Fruit fly (Drosophila melanogaster) whole organism, embryonic: ENCODE measurements around the gene HP1b.
A peak's percentile ranks its signal among the peaks of the same experiment; 100 is the strongest.

ENCODE experiments used
- Atf3 ChIP-seq: fragments of 200-800 bp; sonication (Bioruptor generic); optimal IDR thresholded peaks from 3 replicates; lab custom pipeline; 2016; ENCODE audit warnings: missing biosample characterization, missing genetic modification characterization
- Bgb ChIP-seq: fragments of 200-800 bp; sonication (Bioruptor generic); IDR thresholded peaks from 2 replicates; pipeline ENCODE4 v1.3.6; 2022; ENCODE audit warnings: missing biosample characterization, missing genetic modification characterization; ENCODE audit not compliant: partially characterized antibody
- Blimp-1 ChIP-seq: fragments of 200-800 bp; sonication (Bioruptor generic); optimal IDR thresholded peaks from 3 replicates; lab custom pipeline; 2018; ENCODE audit warnings: missing biosample characterization, missing genetic modification characterization, mild to moderate bottlenecking, moderate library complexity, missing genetic modification reagents
- CG10979 ChIP-seq: fragments of 200-800 bp; sonication (Bioruptor generic); optimal IDR thresholded peaks from 2 replicates; lab custom pipeline; 2018; ENCODE audit warnings: missing biosample characterization, mild to moderate bottlenecking, missing genetic modification characterization, moderate library complexity
- CG11504 ChIP-seq: fragments of 200-800 bp; sonication (Bioruptor generic); optimal IDR thresholded peaks from 3 replicates; lab custom pipeline; 2019; ENCODE audit warnings: missing biosample characterization, mild to moderate bottlenecking, missing genetic modification characterization, moderate library complexity
- CG12391 ChIP-seq: fragments of 200-800 bp; sonication (Bioruptor generic); optimal IDR thresholded peaks from 3 replicates; lab custom pipeline; 2018; ENCODE audit warnings: missing biosample characterization, mild to moderate bottlenecking, missing genetic modification characterization, moderate library complexity
- CG13424 ChIP-seq: fragments of 200-800 bp; sonication (Bioruptor generic); optimal IDR thresholded peaks from 2 replicates; lab custom pipeline; 2019; ENCODE audit warnings: missing biosample characterization, mild to moderate bottlenecking, missing genetic modification characterization, moderate library complexity
- CG14441 ChIP-seq: fragments of 200-800 bp; sonication (Bioruptor generic); IDR thresholded peaks from 2 replicates; pipeline ENCODE4 v1.3.6; 2022; ENCODE audit warnings: missing biosample characterization, missing genetic modification characterization
- CG15269 ChIP-seq: fragments of 200-800 bp; sonication (Bioruptor generic); optimal IDR thresholded peaks from 2 replicates; lab custom pipeline; 2018; ENCODE audit warnings: missing biosample characterization, mild to moderate bottlenecking, missing genetic modification characterization, moderate library complexity
- CG2129 ChIP-seq: fragments of 200-800 bp; sonication (Bioruptor generic); IDR thresholded peaks from 2 replicates; pipeline ENCODE4 v1.3.6; 2022; ENCODE audit warnings: missing biosample characterization, missing genetic modification characterization; ENCODE audit not compliant: partially characterized antibody
- CG2678 ChIP-seq: fragments of 200-800 bp; sonication (Bioruptor generic); optimal IDR thresholded peaks from 3 replicates; lab custom pipeline; 2019; ENCODE audit warnings: missing biosample characterization, mild to moderate bottlenecking, missing genetic modification characterization, moderate library complexity
- CG30403 ChIP-seq: fragments of 200-800 bp; sonication (Bioruptor generic); optimal IDR thresholded peaks from 3 replicates; lab custom pipeline; 2016; ENCODE audit warnings: missing biosample characterization, missing genetic modification characterization
- CG31388 ChIP-seq: fragments of 200-800 bp; sonication (Bioruptor generic); optimal IDR thresholded peaks from 2 replicates; lab custom pipeline; 2016; ENCODE audit warnings: missing biosample characterization, missing genetic modification characterization
- CG31441 ChIP-seq: fragments of 200-800 bp; sonication (Bioruptor generic); IDR thresholded peaks from 2 replicates; pipeline ENCODE4 v1.3.6; 2022; ENCODE audit warnings: missing biosample characterization, missing genetic modification characterization
- CG6175 ChIP-seq: fragments of 200-800 bp; sonication (Bioruptor generic); IDR thresholded peaks from 3 replicates; pipeline ENCODE4 v1.3.6; 2022; ENCODE audit warnings: missing biosample characterization, missing genetic modification characterization
- CG6683 ChIP-seq: fragments of 200-800 bp; sonication (Bioruptor generic); optimal IDR thresholded peaks from 2 replicates; lab custom pipeline; 2017; ENCODE audit warnings: missing biosample characterization, mild to moderate bottlenecking, missing genetic modification characterization, missing genetic modification reagents
- CG7357 ChIP-seq: fragments of 200-800 bp; sonication (Bioruptor generic); IDR thresholded peaks from 3 replicates; pipeline ENCODE4 v1.3.6; 2022; ENCODE audit warnings: missing biosample characterization, missing genetic modification characterization
- CG8359 ChIP-seq: fragments of 200-800 bp; sonication (Bioruptor generic); optimal IDR thresholded peaks from 2 replicates; lab custom pipeline; 2017; ENCODE audit warnings: missing biosample characterization, mild to moderate bottlenecking, missing genetic modification characterization, borderline replicate concordance
- CG8944 ChIP-seq: fragments of 200-800 bp; sonication (Bioruptor generic); optimal IDR thresholded peaks from 3 replicates; lab custom pipeline; 2016; ENCODE audit warnings: missing biosample characterization, missing genetic modification characterization
- CG9797 ChIP-seq: fragments of 200-800 bp; sonication (Bioruptor generic); optimal IDR thresholded peaks from 3 replicates; lab custom pipeline; 2018; ENCODE audit warnings: missing biosample characterization, mild to moderate bottlenecking, missing genetic modification characterization
- CoRest ChIP-seq: fragments of 200-800 bp; sonication (Bioruptor generic); optimal IDR thresholded peaks from 3 replicates; lab custom pipeline; 2018; ENCODE audit warnings: missing biosample characterization, mild to moderate bottlenecking, missing genetic modification characterization, moderate library complexity
- D ChIP-seq, 2 experiments: fragments of 200-800 bp in 1 of 2; fragments of >200 bp in 1 of 2; sonication (Bioruptor generic) in 1 of 2; optimal IDR thresholded peaks; 2 replicates in 1 of 2; 3 replicates in 1 of 2; lab custom pipeline; 2017; ENCODE audit warnings: mild to moderate bottlenecking in 1 of 2, missing biosample characterization in 1 of 2, missing genetic modification characterization in 1 of 2, missing genetic modification reagents in 1 of 2
- D19A ChIP-seq: fragments of 200-800 bp; optimal IDR thresholded peaks from 3 replicates; lab custom pipeline; 2019; ENCODE audit warnings: missing biosample characterization, mild to moderate bottlenecking, missing genetic modification characterization, moderate library complexity
- H2.0 ChIP-seq: fragments of 200-800 bp; sonication (Bioruptor generic); IDR thresholded peaks from 2 replicates; pipeline ENCODE4 v1.3.6; 2022; ENCODE audit warnings: missing biosample characterization, missing genetic modification characterization
- HLH54F ChIP-seq: fragments of 200-800 bp; sonication (Bioruptor generic); optimal IDR thresholded peaks from 3 replicates; lab custom pipeline; 2016; ENCODE audit warnings: missing biosample characterization, missing genetic modification characterization
- NK7.1 ChIP-seq: fragments of 200-800 bp; sonication (Bioruptor generic); optimal IDR thresholded peaks from 3 replicates; lab custom pipeline; 2016; ENCODE audit warnings: missing biosample characterization, missing genetic modification characterization
- PHDP ChIP-seq: fragments of 200-800 bp; sonication (Bioruptor generic); optimal IDR thresholded peaks from 3 replicates; lab custom pipeline; 2018; ENCODE audit warnings: missing biosample characterization, mild to moderate bottlenecking, missing genetic modification characterization, moderate library complexity
- Pdp1 ChIP-seq, 2 experiments: fragments of 200-800 bp; sonication (Bioruptor generic); optimal IDR thresholded peaks; 3 replicates each; lab custom pipeline; 2016; ENCODE audit warnings: missing biosample characterization in 2 of 2, missing genetic modification characterization in 2 of 2, mild to moderate bottlenecking in 1 of 2, moderate library complexity in 1 of 2
- Sox100B ChIP-seq: fragments of 200-800 bp; sonication (Bioruptor generic); optimal IDR thresholded peaks from 3 replicates; lab custom pipeline; 2018; ENCODE audit warnings: missing biosample characterization, mild to moderate bottlenecking, missing genetic modification characterization
- Xbp1 ChIP-seq: fragments of 200-800 bp; sonication (Bioruptor generic); optimal IDR thresholded peaks from 3 replicates; lab custom pipeline; 2016; ENCODE audit warnings: missing biosample characterization, mild to moderate bottlenecking, missing genetic modification characterization
- Xrp1 ChIP-seq: fragments of 200-800 bp; sonication (Bioruptor generic); IDR thresholded peaks from 2 replicates; pipeline ENCODE4 v1.3.6; 2022; ENCODE audit warnings: missing biosample characterization, missing genetic modification characterization
- bowl ChIP-seq: fragments of 200-800 bp; sonication (Bioruptor generic); IDR thresholded peaks from 2 replicates; pipeline ENCODE4 v1.3.6; 2022; ENCODE audit warnings: missing biosample characterization, missing genetic modification characterization
- chif ChIP-seq, 2 experiments: fragments of 200-800 bp; sonication (Bioruptor generic); optimal IDR thresholded peaks; 3 replicates each; lab custom pipeline; 2016; ENCODE audit warnings: missing biosample characterization in 2 of 2, missing genetic modification characterization in 2 of 2
- chinmo ChIP-seq: fragments of 200-800 bp; sonication (Bioruptor generic); IDR thresholded peaks from 4 replicates; pipeline ENCODE4 v1.3.6; 2022; ENCODE audit warnings: missing biosample characterization, missing genetic modification characterization; ENCODE audit not compliant: partially characterized antibody
- cwo ChIP-seq: fragments of 200-800 bp; sonication (Bioruptor generic); optimal IDR thresholded peaks from 3 replicates; lab custom pipeline; 2017; ENCODE audit warnings: missing biosample characterization, missing genetic modification characterization, mild to moderate bottlenecking, moderate library complexity, missing genetic modification reagents
- ind ChIP-seq: fragments of 200-800 bp; sonication (Bioruptor generic); optimal IDR thresholded peaks from 3 replicates; lab custom pipeline; 2016; ENCODE audit warnings: missing biosample characterization, missing genetic modification characterization
- jigr1 ChIP-seq: fragments of 200-800 bp; sonication (Bioruptor generic); IDR thresholded peaks from 3 replicates; pipeline ENCODE4 v1.3.6; 2022; ENCODE audit warnings: missing biosample characterization, missing genetic modification characterization
- nom ChIP-seq: fragments of 200-800 bp; sonication (Bioruptor generic); optimal IDR thresholded peaks from 2 replicates; lab custom pipeline; 2017; ENCODE audit warnings: missing biosample characterization, missing genetic modification characterization, mild to moderate bottlenecking, moderate library complexity, missing genetic modification reagents
- pum ChIP-seq: fragments of 200-800 bp; sonication (Bioruptor generic); optimal IDR thresholded peaks from 2 replicates; lab custom pipeline; 2016; ENCODE audit warnings: missing biosample characterization, missing genetic modification characterization
- row ChIP-seq: fragments of 200-800 bp; sonication (Bioruptor generic); IDR thresholded peaks from 3 replicates; pipeline ENCODE4 v1.3.6; 2022; ENCODE audit warnings: missing biosample characterization, missing genetic modification characterization
- run ChIP-seq: fragments of 200-800 bp; sonication (Bioruptor generic); optimal IDR thresholded peaks from 3 replicates; lab custom pipeline; 2018; ENCODE audit warnings: missing biosample characterization, mild to moderate bottlenecking, missing genetic modification characterization
- salm ChIP-seq: fragments of 200-800 bp; sonication (Bioruptor generic); optimal IDR thresholded peaks from 2 replicates; lab custom pipeline; 2018; ENCODE audit warnings: missing biosample characterization, mild to moderate bottlenecking, missing genetic modification characterization
- scrt ChIP-seq: fragments of 200-800 bp; sonication (Bioruptor generic); optimal IDR thresholded peaks from 2 replicates; lab custom pipeline; 2018; ENCODE audit warnings: missing biosample characterization, mild to moderate bottlenecking, missing genetic modification characterization, moderate library complexity
- sens ChIP-seq: fragments of 200-800 bp; sonication (Bioruptor generic); peaks from one replicate; lab custom pipeline; 2016; ENCODE audit warnings: missing biosample characterization, missing genetic modification characterization
- sima ChIP-seq: fragments of 200-800 bp; sonication (Bioruptor generic); optimal IDR thresholded peaks from 2 replicates; lab custom pipeline; 2016; ENCODE audit warnings: missing biosample characterization, missing genetic modification characterization
- sisA ChIP-seq: fragments of 200-800 bp; sonication (Bioruptor generic); IDR thresholded peaks from 2 replicates; pipeline ENCODE4 v1.3.6; 2022; ENCODE audit warnings: missing biosample characterization, missing genetic modification characterization
- sqz ChIP-seq: fragments of 200-800 bp; sonication (Bioruptor generic); optimal IDR thresholded peaks from 3 replicates; lab custom pipeline; 2018; ENCODE audit warnings: missing biosample characterization, mild to moderate bottlenecking, missing genetic modification characterization
- tgo ChIP-seq: fragments of 200-800 bp; sonication (Bioruptor generic); IDR thresholded peaks from 3 replicates; pipeline ENCODE4 v1.3.6; 2022; ENCODE audit warnings: missing biosample characterization, missing genetic modification characterization

HP1b gene

dm6 chrX:9075641-9076324, 5.1 kb upstream of the HP1b start (continued):
- peak; percentile 64 for TF ChIP-seq sens (GFP tag; lab: Kevin White, UChicago)
- no peak for TF ChIP-seq tgo
- TF ChIP-seq CG2129 (GFP tag; lab: Robert Waterston, UW): no peak
- TF ChIP-seq run (tag; lab: Kevin White, UChicago): no peak
- 0 out of 2 replicates have a peak, but pooled peaks have one; percentile 11 for TF ChIP-seq H2.0 (GFP tag; lab: Robert Waterston, UW)
- peak; percentile 11 for TF ChIP-seq CG12391 (tag; lab: Kevin White, UChicago)
- no peak for TF ChIP-seq CG6175 (GFP tag; lab: Robert Waterston, UW)
- TF ChIP-seq nom (GFP tag; lab: Kevin White, UChicago): peak; percentile 62
- TF ChIP-seq CG30403 (GFP tag; lab: Kevin White, UChicago): peak; percentile 32
- TF ChIP-seq CG8944: no peak
- TF ChIP-seq HLH54F (GFP tag; lab: Kevin White, UChicago): no peak
- TF ChIP-seq chinmo (GFP tag; lab: Robert Waterston, UW): peak; percentile 51; the same call in 1 of the 4 replicates
- peak in 1 of 2 experiments; percentile 2 for TF ChIP-seq Pdp1 (GFP tag; optimal IDR thresholded peaks at IDR 0.05; lab: Kevin White, UChicago)
- TF ChIP-seq CG10979 (tag; lab: Kevin White, UChicago): peak; percentile 8
- TF ChIP-seq pum (GFP tag; lab: Kevin White, UChicago): no peak
- peak in 1 of 2 experiments; percentile 16 for TF ChIP-seq chif (GFP tag; optimal IDR thresholded peaks at IDR 0.05; lab: Kevin White, UChicago)
- peak; percentile 51 for TF ChIP-seq Atf3 (GFP tag; lab: Kevin White, UChicago)
- peak; percentile 15 for TF ChIP-seq CoRest (tag; lab: Kevin White, UChicago)
- TF ChIP-seq CG31441: peak; percentile 41; the same call in 1 of the 2 replicates
- TF ChIP-seq CG8359 (GFP tag; lab: Kevin White, UChicago): no peak
- TF ChIP-seq sqz: peak; percentile 22
- TF ChIP-seq CG11504 (tag; lab: Kevin White, UChicago): peak; percentile 52
- TF ChIP-seq jigr1: no peak
- TF ChIP-seq CG15269: peak; percentile 5
- TF ChIP-seq CG7357 (GFP tag; lab: Robert Waterston, UW): no peak
- TF ChIP-seq CG9797 (GFP tag; lab: Kevin White, UChicago): no peak
- no peak for TF ChIP-seq bowl (GFP tag; lab: Robert Waterston, UW)
- TF ChIP-seq Sox100B (GFP tag; lab: Kevin White, UChicago): peak; percentile 57
- peak; percentile 35 for TF ChIP-seq CG2678
- no peak for TF ChIP-seq PHDP (tag; lab: Kevin White, UChicago)
- TF ChIP-seq D19A (tag; lab: Kevin White, UChicago): no peak
- peak; percentile 26 for TF ChIP-seq Blimp-1 (GFP tag; lab: Kevin White, UChicago)
- TF ChIP-seq row (GFP tag; lab: Robert Waterston, UW): 0 out of 3 replicates have a peak, but pooled peaks have one; percentile 23
- 0 out of 2 replicates have a peak, but pooled peaks have one; percentile 10 for TF ChIP-seq sisA
- no peak for TF ChIP-seq CG6683 (GFP tag; lab: Kevin White, UChicago)
- TF ChIP-seq ind: peak; percentile 7
- TF ChIP-seq CG13424 (tag; lab: Kevin White, UChicago): peak; percentile 34
- TF ChIP-seq CG14441: no peak
- TF ChIP-seq NK7.1: no peak
- no peak for TF ChIP-seq sima (GFP tag; lab: Kevin White, UChicago)
- no peak for TF ChIP-seq scrt (GFP tag; lab: Kevin White, UChicago)
- TF ChIP-seq Xbp1 (GFP tag; lab: Kevin White, UChicago): peak; percentile 12
- TF ChIP-seq Xrp1 (GFP tag; lab: Robert Waterston, UW): 0 out of 2 replicates have a peak, but pooled peaks have one; percentile 5
- TF ChIP-seq cwo (GFP tag; lab: Kevin White, UChicago): no peak
- no peak for TF ChIP-seq salm (tag; lab: Kevin White, UChicago)
- TF ChIP-seq D (optimal IDR thresholded peaks at IDR 0.05; lab: Kevin White, UChicago): no peak
- peak; percentile 22 for TF ChIP-seq D (GFP tag; optimal IDR thresholded peaks at IDR 0.05; lab: Kevin White, UChicago)
- TF ChIP-seq Bgb (GFP tag; lab: Robert Waterston, UW): no peak
- TF ChIP-seq CG31388 (GFP tag; lab: Kevin White, UChicago): no peak
